Worm (Caenorhabditis elegans) whole organism, late embryonic: ENCODE data around the gene ztf-28.

Experiments
- ceh-19 ChIP-seq: fragments of 200-800 bp; sonication (Bioruptor generic); optimal IDR thresholded peaks from 2 replicates; lab custom pipeline; 2018; ENCODE audit warnings: mild to moderate bottlenecking, missing genetic modification characterization, missing compliant biosample characterization
- lin-11 ChIP-seq: fragments of 200-800 bp; sonication (Bioruptor generic); optimal IDR thresholded peaks from 2 replicates; lab custom pipeline; 2018; ENCODE audit warnings: mild to moderate bottlenecking, missing genetic modification characterization, missing compliant biosample characterization
- nhr-232 ChIP-seq: sonication (generic microtip); optimal IDR thresholded peaks from 2 replicates; lab custom pipeline; 2016; ENCODE audit warnings: missing genetic modification characterization, missing compliant biosample characterization

ce11 chrV:2132675-2133074 is 42.2 kb downstream of the ztf-28 start:
- TF ChIP-seq ceh-19 (GFP tag; lab: Kevin White, UChicago) (no peak), lin-11 (no peak), nhr-232 (tag; lab: Kevin White, UChicago) (no peak)
